Fruit fly (Drosophila melanogaster) whole organism, embryonic: ENCODE results near the gene CG6567.

ENCODE experiments used
- Bgb ChIP-seq: fragments of 200-800 bp; sonication (Bioruptor generic); IDR thresholded peaks from 2 replicates; pipeline ENCODE4 v1.3.6; 2022; ENCODE audit warnings: missing biosample characterization, missing genetic modification characterization; ENCODE audit not compliant: partially characterized antibody
- CG1024 ChIP-seq: fragments of 200-800 bp; sonication (Bioruptor generic); IDR thresholded peaks from 2 replicates; pipeline ENCODE4 v1.3.6; 2022; ENCODE audit warnings: missing biosample characterization, missing genetic modification characterization
- CG11085 ChIP-seq: fragments of 200-800 bp; sonication (Bioruptor generic); IDR thresholded peaks from 2 replicates; pipeline ENCODE4 v1.3.6; 2022; ENCODE audit warnings: missing biosample characterization, missing genetic modification characterization
- CG13123 ChIP-seq: fragments of 200-800 bp; sonication (Bioruptor generic); optimal IDR thresholded peaks from 2 replicates; lab custom pipeline; 2016; ENCODE audit warnings: missing biosample characterization, missing genetic modification characterization
- CG13287 ChIP-seq: fragments of 200-800 bp; sonication (Bioruptor generic); IDR thresholded peaks from 2 replicates; pipeline ENCODE4 v1.3.6; 2022; ENCODE audit warnings: missing biosample characterization, missing genetic modification characterization; ENCODE audit not compliant: partially characterized antibody
- CG15514 ChIP-seq: fragments of 200-800 bp; sonication (Bioruptor generic); optimal IDR thresholded peaks from 3 replicates; lab custom pipeline; 2017; ENCODE audit warnings: missing biosample characterization, missing genetic modification characterization, mild to moderate bottlenecking, moderate library complexity, missing genetic modification reagents
- CG15601 ChIP-seq: fragments of 200-800 bp; sonication (Bioruptor generic); optimal IDR thresholded peaks from 3 replicates; lab custom pipeline; 2019; ENCODE audit warnings: missing biosample characterization, mild to moderate bottlenecking, missing genetic modification characterization, moderate library complexity
- CG17186 ChIP-seq: fragments of 200-800 bp; sonication (Bioruptor generic); optimal IDR thresholded peaks from 3 replicates; lab custom pipeline; 2017; ENCODE audit warnings: missing biosample characterization, missing genetic modification reagents, missing genetic modification characterization
- CG17328 ChIP-seq: fragments of 200-800 bp; sonication (Bioruptor generic); IDR thresholded peaks from 2 replicates; pipeline ENCODE4 v1.3.6; 2022; ENCODE audit warnings: missing biosample characterization, missing genetic modification characterization
- CG17361 ChIP-seq: fragments of 200-800 bp; sonication (Bioruptor generic); IDR thresholded peaks from 3 replicates; pipeline ENCODE4 v1.3.6; 2022; ENCODE audit warnings: missing biosample characterization, missing genetic modification characterization
- CG17612 ChIP-seq: fragments of 200-800 bp; sonication (Bioruptor generic); IDR thresholded peaks from 2 replicates; pipeline ENCODE4 v1.3.6; 2022; ENCODE audit warnings: missing biosample characterization, missing genetic modification characterization
- CG1832 ChIP-seq: fragments of 200-800 bp; sonication (Bioruptor generic); optimal IDR thresholded peaks from 2 replicates; lab custom pipeline; 2017; ENCODE audit warnings: missing biosample characterization, mild to moderate bottlenecking, missing genetic modification characterization, inconsistent platforms
- CG18476 ChIP-seq: fragments of 200-800 bp; sonication (Bioruptor generic); optimal IDR thresholded peaks from 2 replicates; lab custom pipeline; 2016; ENCODE audit warnings: missing biosample characterization, mild to moderate bottlenecking, missing genetic modification characterization
- CG18599 ChIP-seq: fragments of 200-800 bp; sonication (Bioruptor generic); optimal IDR thresholded peaks from 3 replicates; lab custom pipeline; 2017; ENCODE audit warnings: missing biosample characterization, missing genetic modification characterization, mild to moderate bottlenecking, moderate library complexity, missing genetic modification reagents
- CG2116 ChIP-seq: fragments of 200-800 bp; sonication (Bioruptor generic); optimal IDR thresholded peaks from 3 replicates; lab custom pipeline; 2018; ENCODE audit warnings: missing biosample characterization, mild to moderate bottlenecking, missing genetic modification characterization
- CG2202 ChIP-seq: fragments of 200-800 bp; sonication (Bioruptor generic); optimal IDR thresholded peaks from 2 replicates; lab custom pipeline; 2018; ENCODE audit warnings: missing biosample characterization, mild to moderate bottlenecking, missing genetic modification characterization
- CG6813 ChIP-seq: fragments of 200-800 bp; sonication (Bioruptor generic); optimal IDR thresholded peaks from 2 replicates; lab custom pipeline; 2017; ENCODE audit warnings: missing biosample characterization, missing genetic modification characterization, mild to moderate bottlenecking, moderate library complexity, missing genetic modification reagents
- CG8290 ChIP-seq, 3 experiments: fragments of 200-800 bp; sonication (Bioruptor generic); optimal IDR thresholded peaks; 2 replicates each; lab custom pipeline; 2016 to 2019; ENCODE audit warnings: missing biosample characterization in 3 of 3, missing genetic modification characterization in 3 of 3, mild to moderate bottlenecking in 2 of 3, moderate library complexity in 1 of 3
- CG8765 ChIP-seq: fragments of 200-800 bp; sonication (Bioruptor generic); IDR thresholded peaks from 2 replicates; pipeline ENCODE4 v1.3.6; 2022; ENCODE audit warnings: missing biosample characterization, missing genetic modification characterization
- CG9817 ChIP-seq: fragments of 200-800 bp; sonication (Bioruptor generic); optimal IDR thresholded peaks from 2 replicates; lab custom pipeline; 2018; ENCODE audit warnings: missing biosample characterization, mild to moderate bottlenecking, missing genetic modification characterization, moderate library complexity
- Camta ChIP-seq: fragments of 200-800 bp; sonication (Bioruptor generic); optimal IDR thresholded peaks from 2 replicates; lab custom pipeline; 2016; ENCODE audit warnings: missing biosample characterization, missing genetic modification characterization
- CrebB ChIP-seq: fragments of 200-800 bp; sonication (Bioruptor generic); optimal IDR thresholded peaks from 3 replicates; lab custom pipeline; 2018; ENCODE audit warnings: missing biosample characterization, mild to moderate bottlenecking, missing genetic modification characterization
- HmgD ChIP-seq: fragments of 200-800 bp; sonication (Bioruptor generic); optimal IDR thresholded peaks from 3 replicates; lab custom pipeline; 2016; ENCODE audit warnings: missing biosample characterization, missing genetic modification characterization
- Hr51 ChIP-seq, 2 experiments: fragments of 200-800 bp; sonication (Bioruptor generic); optimal IDR thresholded peaks; 2 replicates in 1 of 2; 3 replicates in 1 of 2; lab custom pipeline; 2016 to 2018; ENCODE audit warnings: missing biosample characterization in 2 of 2, missing genetic modification characterization in 2 of 2, mild to moderate bottlenecking in 1 of 2, moderate library complexity in 1 of 2
- MTF-1 ChIP-seq: fragments of 200-800 bp; sonication (Bioruptor generic); optimal IDR thresholded peaks from 2 replicates; lab custom pipeline; 2018; ENCODE audit warnings: missing biosample characterization, mild to moderate bottlenecking, missing genetic modification characterization, borderline replicate concordance
- Mad ChIP-seq: fragments of 200-800 bp; sonication (Bioruptor generic); optimal IDR thresholded peaks from 2 replicates; lab custom pipeline; 2016; ENCODE audit warnings: missing biosample characterization, missing genetic modification characterization
- Myb ChIP-seq: fragments of 200-800 bp; sonication (Bioruptor generic); optimal IDR thresholded peaks from 2 replicates; lab custom pipeline; 2016; ENCODE audit warnings: missing biosample characterization, missing genetic modification characterization
- Nf-YC ChIP-seq: fragments of 200-800 bp; optimal IDR thresholded peaks from 3 replicates; lab custom pipeline; 2019; ENCODE audit warnings: missing biosample characterization, mild to moderate bottlenecking, missing genetic modification characterization, moderate library complexity
- Oaz ChIP-seq: fragments of 200-800 bp; sonication (Bioruptor generic); IDR thresholded peaks from 2 replicates; pipeline ENCODE4 v1.3.6; 2022; ENCODE audit warnings: missing biosample characterization, missing genetic modification characterization
- Rfx ChIP-seq: fragments of 200-800 bp; sonication (Bioruptor generic); IDR thresholded peaks from 2 replicates; pipeline ENCODE4 v1.3.6; 2022; ENCODE audit warnings: missing biosample characterization, missing genetic modification characterization
- Sin3A ChIP-seq: fragments of >200 bp; optimal IDR thresholded peaks from 2 replicates; lab custom pipeline; 2018
- YL-1 ChIP-seq: fragments of 200-800 bp; sonication (Bioruptor generic); optimal IDR thresholded peaks from 3 replicates; lab custom pipeline; 2017; ENCODE audit warnings: missing biosample characterization, mild to moderate bottlenecking, missing genetic modification characterization
- al ChIP-seq: fragments of 200-800 bp; sonication (Bioruptor generic); IDR thresholded peaks from 2 replicates; pipeline ENCODE4 v1.3.6; 2022; ENCODE audit warnings: missing biosample characterization, missing genetic modification characterization
- bbx ChIP-seq: fragments of 200-800 bp; sonication (Bioruptor generic); IDR thresholded peaks from 2 replicates; pipeline ENCODE4 v1.3.6; 2022; ENCODE audit warnings: missing biosample characterization, missing genetic modification characterization; ENCODE audit not compliant: partially characterized antibody
- bcd ChIP-seq: fragments of 200-800 bp; sonication (Bioruptor generic); optimal IDR thresholded peaks from 2 replicates; lab custom pipeline; 2017; ENCODE audit warnings: missing biosample characterization, mild to moderate bottlenecking, missing genetic modification characterization
- ci ChIP-seq: fragments of 200-800 bp; sonication (Bioruptor generic); IDR thresholded peaks from 3 replicates; pipeline ENCODE4 v1.3.6; 2022; ENCODE audit warnings: missing biosample characterization, missing genetic modification characterization
- da ChIP-seq: fragments of 200-800 bp; sonication (Bioruptor generic); optimal IDR thresholded peaks from 2 replicates; lab custom pipeline; 2016; ENCODE audit warnings: missing biosample characterization, missing genetic modification characterization
- gro ChIP-seq: fragments of 200-800 bp; sonication (Bioruptor generic); optimal IDR thresholded peaks from 2 replicates; lab custom pipeline; 2016; ENCODE audit warnings: missing biosample characterization, missing genetic modification characterization
- insv ChIP-seq, 2 experiments: fragments of 200-800 bp; sonication (Bioruptor generic); optimal IDR thresholded peaks; 3 replicates each; lab custom pipeline; 2016 to 2018; ENCODE audit warnings: missing biosample characterization in 2 of 2, missing genetic modification characterization in 2 of 2
- knrl ChIP-seq: fragments of 200-800 bp; sonication (Bioruptor generic); IDR thresholded peaks from 3 replicates; pipeline ENCODE4 v1.3.6; 2022; ENCODE audit warnings: missing biosample characterization, missing genetic modification characterization; ENCODE audit not compliant: partially characterized antibody
- mam ChIP-seq: fragments of 200-800 bp; sonication (Bioruptor generic); optimal IDR thresholded peaks from 3 replicates; lab custom pipeline; 2016; ENCODE audit warnings: missing biosample characterization, missing genetic modification characterization
- nmo ChIP-seq: fragments of 200-800 bp; sonication (Bioruptor generic); optimal IDR thresholded peaks from 2 replicates; lab custom pipeline; 2018; ENCODE audit warnings: missing biosample characterization, mild to moderate bottlenecking, missing genetic modification characterization, moderate library complexity
- onecut ChIP-seq: fragments of 200-800 bp; sonication (Bioruptor generic); IDR thresholded peaks from 2 replicates; pipeline ENCODE4 v1.3.6; 2022; ENCODE audit warnings: missing biosample characterization, missing genetic modification characterization
- ranshi ChIP-seq: fragments of 200-800 bp; sonication (Bioruptor generic); IDR thresholded peaks from 2 replicates; pipeline ENCODE4 v1.3.6; 2022; ENCODE audit warnings: missing biosample characterization, missing genetic modification characterization
- sens ChIP-seq: fragments of 200-800 bp; sonication (Bioruptor generic); peaks from one replicate; lab custom pipeline; 2016; ENCODE audit warnings: missing biosample characterization, missing genetic modification characterization
- slou ChIP-seq: fragments of 200-800 bp; sonication (Bioruptor generic); optimal IDR thresholded peaks from 3 replicates; lab custom pipeline; 2016; ENCODE audit warnings: missing biosample characterization, missing genetic modification characterization
- ssp ChIP-seq: fragments of 200-800 bp; sonication (Bioruptor generic); IDR thresholded peaks from 2 replicates; pipeline ENCODE4 v1.3.6; 2022; ENCODE audit warnings: missing biosample characterization, missing genetic modification characterization
- stwl ChIP-seq: fragments of 200-800 bp; sonication (Bioruptor generic); optimal IDR thresholded peaks from 3 replicates; lab custom pipeline; 2018; ENCODE audit warnings: missing biosample characterization, mild to moderate bottlenecking, missing genetic modification characterization, moderate library complexity
- wor ChIP-seq: fragments of 200-800 bp; sonication (Bioruptor generic); IDR thresholded peaks from 2 replicates; pipeline ENCODE4 v1.3.6; 2022; ENCODE audit warnings: missing biosample characterization, missing genetic modification characterization
- zf30C ChIP-seq: fragments of 200-800 bp; sonication (Bioruptor generic); optimal IDR thresholded peaks from 3 replicates; lab custom pipeline; 2018; ENCODE audit warnings: missing biosample characterization, mild to moderate bottlenecking, missing genetic modification characterization
- zfh2 ChIP-seq: fragments of 200-800 bp; sonication (Bioruptor generic); optimal IDR thresholded peaks from 2 replicates; lab custom pipeline; 2016; ENCODE audit warnings: missing biosample characterization, missing genetic modification characterization

CG6567 gene

DNA sequence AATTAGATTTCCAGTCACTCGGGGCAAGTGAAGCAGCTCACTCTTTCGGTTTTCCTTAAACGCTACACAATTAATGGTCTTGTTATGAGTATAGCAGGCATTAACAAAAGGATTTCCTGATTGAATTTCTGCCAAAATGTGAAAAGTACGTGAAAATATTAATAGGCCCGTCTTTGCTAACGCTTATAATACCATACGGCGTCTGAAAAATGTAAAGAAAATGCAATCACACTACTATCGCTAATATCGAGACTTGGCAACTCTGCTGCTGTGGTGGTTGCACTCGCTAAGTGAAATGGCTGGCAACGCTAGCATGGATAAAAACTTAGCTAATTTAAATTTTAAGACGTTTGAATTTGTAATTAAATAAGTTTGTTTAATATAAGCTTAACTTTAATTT, 39.1 kb upstream of the CG6567 start, which contains the start of gene CG6621 (continued):
- TF ChIP-seq bcd (peak; percentile 9), CG18599 (no peak), HmgD (peak; percentile 4), bbx (GFP tag; lab: Robert Waterston, UW) (peak; percentile 26; the same call in 1 of the 2 replicates), al (GFP tag; lab: Robert Waterston, UW) (no peak), CG13123 (no peak), Oaz (GFP tag; lab: Robert Waterston, UW) (no peak), onecut (GFP tag; lab: Robert Waterston, UW) (no peak), CG6813 (GFP tag; lab: Kevin White, UChicago) (no peak), Hr51 (GFP tag; optimal IDR thresholded peaks at IDR 0.05; lab: Kevin White, UChicago) (peak in 1 of 2 experiments; percentile 3), CG2202 (tag; lab: Kevin White, UChicago) (peak; percentile 7), CG17186 (no peak), CG1832 (GFP tag; lab: Kevin White, UChicago) (no peak), CG8290 (GFP tag; optimal IDR thresholded peaks at IDR 0.05; lab: Kevin White, UChicago) (peak; percentile 24), CG8290 (tag; optimal IDR thresholded peaks at IDR 0.05; lab: Kevin White, UChicago) (peak in 1 of 2 experiments; percentile 62), nmo (peak; percentile 75), Mad (GFP tag; lab: Kevin White, UChicago) (peak; percentile 40), Rfx (GFP tag; lab: Robert Waterston, UW) (no peak), stwl (peak; percentile 99), Bgb (GFP tag; lab: Robert Waterston, UW) (peak; percentile 68), CG15514 (GFP tag; lab: Kevin White, UChicago) (peak; percentile 70), ssp (0 out of 2 replicates have a peak, but pooled peaks have one; percentile 10), ci (GFP tag; lab: Robert Waterston, UW) (no peak), ranshi (GFP tag; lab: Robert Waterston, UW) (0 out of 2 replicates have a peak, but pooled peaks have one; percentile 19), Myb (peak; percentile 95), zfh2 (peak; percentile 26), Camta (no peak), CG13287 (peak; percentile 77), gro (GFP tag; lab: Kevin White, UChicago) (peak; percentile 44), CrebB (no peak), CG17328 (GFP tag; lab: Robert Waterston, UW) (no peak), Nf-YC (tag; lab: Kevin White, UChicago) (no peak), wor (no peak), knrl (GFP tag; lab: Robert Waterston, UW) (peak; percentile 69), CG1024 (GFP tag; lab: Robert Waterston, UW) (no peak), CG2116 (GFP tag; lab: Kevin White, UChicago) (peak; percentile 52), zf30C (GFP tag; lab: Kevin White, UChicago) (no peak), CG9817 (tag; lab: Kevin White, UChicago) (peak; percentile 31), CG18476 (GFP tag; lab: Kevin White, UChicago) (no peak), CG11085 (GFP tag; lab: Robert Waterston, UW) (no peak), insv (GFP tag; optimal IDR thresholded peaks at IDR 0.05; lab: Kevin White, UChicago) (no peak), mam (GFP tag; lab: Kevin White, UChicago) (no peak), CG17361 (GFP tag; lab: Robert Waterston, UW) (no peak), CG15601 (tag; lab: Kevin White, UChicago) (no peak), YL-1 (GFP tag; lab: Kevin White, UChicago) (peak; percentile 82), MTF-1 (no peak), slou (GFP tag; lab: Kevin White, UChicago) (no peak), CG8765 (GFP tag; lab: Robert Waterston, UW) (no peak), da (GFP tag; lab: Kevin White, UChicago) (no peak), sens (GFP tag; lab: Kevin White, UChicago) (peak; percentile 89), Sin3A (lab: Kevin White, UChicago) (peak; percentile 80), CG17612 (GFP tag; lab: Robert Waterston, UW) (no peak)
